Worm (Caenorhabditis elegans): ENCODE results near the gene T07F12.2.
A peak's percentile ranks its signal among the peaks of the same experiment; 100 is the strongest.

Gene T07F12.2

DNA sequence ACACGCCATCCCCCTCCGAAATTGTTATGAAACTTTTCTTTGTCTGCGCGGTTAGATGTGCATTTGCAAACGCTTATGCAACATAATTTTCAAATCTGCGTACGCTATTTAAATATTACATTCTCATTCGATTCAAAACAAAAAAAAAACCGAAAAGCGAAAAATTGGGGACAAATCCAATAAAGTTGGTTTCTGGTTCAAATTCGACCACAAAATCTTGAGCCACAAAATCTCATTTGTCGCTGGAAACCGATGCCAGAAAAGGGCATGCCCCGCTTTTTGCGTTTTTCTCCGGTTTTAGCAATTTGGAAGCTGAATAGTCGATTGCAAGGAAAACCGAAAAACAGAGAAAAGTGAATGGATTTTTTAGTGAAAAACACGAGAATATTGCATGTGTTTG is 42.0 kb downstream of the T07F12.2 start:
- TF ChIP-seq ZK546.5 (tag; optimal IDR thresholded peaks at IDR 0.05): no peak
- TF ChIP-seq unc-62 (GFP tag; optimal IDR thresholded peaks at IDR 0.05): no peak
- no peak for TF ChIP-seq jun-1 (tag; optimal IDR thresholded peaks at IDR 0.05)
- no peak for TF ChIP-seq ceh-28 (tag; optimal IDR thresholded peaks at IDR 0.05)
- TF ChIP-seq zag-1 (tag; optimal IDR thresholded peaks at IDR 0.05): no peak
- TF ChIP-seq nhr-67 (tag; optimal IDR thresholded peaks at IDR 0.05): no peak
- TF ChIP-seq ceh-16 (tag; optimal IDR thresholded peaks at IDR 0.05): no peak
- TF ChIP-seq mdl-1 (tag; optimal IDR thresholded peaks at IDR 0.05): no peak
- TF ChIP-seq ztf-11 (tag; optimal IDR thresholded peaks at IDR 0.05): no peak
- TF ChIP-seq fkh-10 (GFP tag; optimal IDR thresholded peaks at IDR 0.05): no peak
- no peak for TF ChIP-seq pha-4 (tag; optimal IDR thresholded peaks at IDR 0.05)

- TF ChIP-seq lin-15B (tag; optimal IDR thresholded peaks at IDR 0.05) (no peak), elt-2 (tag; optimal IDR thresholded peaks at IDR 0.05) (no peak), hmg-11 (tag; optimal IDR thresholded peaks at IDR 0.05) (peak; percentile 52), lin-39 (tag; optimal IDR thresholded peaks at IDR 0.05) (peak; percentile 86), nfya-1 (tag; optimal IDR thresholded peaks at IDR 0.05; ENCODE audit: insufficient read depth) (peak; percentile 49), ceh-9 (tag; optimal IDR thresholded peaks at IDR 0.05) (no peak), egl-5 (tag; optimal IDR thresholded peaks at IDR 0.05) (no peak), eor-1 (tag; optimal IDR thresholded peaks at IDR 0.05) (no peak), pqm-1 (tag; optimal IDR thresholded peaks at IDR 0.05) (no peak)
These were observed 42.9 kb downstream of the T07F12.2 start for ce11 chrX:4932964-4933363.

DNA sequence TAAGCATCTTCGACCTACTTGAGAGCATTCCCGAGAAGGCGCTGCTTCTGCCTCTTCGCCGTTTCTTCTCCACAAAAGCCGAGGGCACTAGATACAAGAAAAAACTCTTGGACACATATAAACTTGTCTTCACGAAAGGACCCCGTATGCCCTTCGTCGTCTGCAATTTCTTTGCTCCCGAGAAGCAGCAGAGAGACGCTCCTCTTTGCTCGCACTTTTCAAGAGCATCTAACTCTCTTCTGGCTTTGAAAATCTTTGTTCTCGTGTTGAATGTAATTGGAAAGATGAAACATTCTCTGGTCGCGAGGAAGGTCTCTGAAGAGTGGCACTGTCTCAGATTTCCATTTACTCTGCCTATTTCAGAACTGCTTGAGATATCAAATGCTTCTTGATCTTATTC is 48.9 kb downstream of the T07F12.2 start:
- no peak for TF ChIP-seq pha-4 (tag; optimal IDR thresholded peaks at IDR 0.05)
- TF ChIP-seq nhr-67 (tag; optimal IDR thresholded peaks at IDR 0.05): no peak
- peak; percentile 54 for TF ChIP-seq fkh-10 (GFP tag; optimal IDR thresholded peaks at IDR 0.05)
